Fruit fly (Drosophila melanogaster) whole organism, embryonic: Measurements from ENCODE around the gene Glut4EF.
A peak's percentile ranks its signal among the peaks of the same experiment; 100 is the strongest.

Experiments
- Antp ChIP-seq: fragments of 200-800 bp; sonication (Bioruptor generic); optimal IDR thresholded peaks from 3 replicates; lab custom pipeline; 2016; ENCODE audit warnings: missing biosample characterization, missing genetic modification characterization
- CG10209 ChIP-seq: fragments of 200-800 bp; sonication (Bioruptor generic); optimal IDR thresholded peaks from 3 replicates; lab custom pipeline; 2017; ENCODE audit warnings: missing biosample characterization, mild to moderate bottlenecking, missing genetic modification characterization, missing genetic modification reagents
- CG10274 ChIP-seq: fragments of 200-800 bp; sonication (Bioruptor generic); optimal IDR thresholded peaks from 3 replicates; lab custom pipeline; 2017; ENCODE audit warnings: missing biosample characterization, mild to moderate bottlenecking, missing genetic modification characterization
- CG10366 ChIP-seq: fragments of 200-800 bp; sonication (Bioruptor generic); IDR thresholded peaks from 2 replicates; pipeline ENCODE4 v1.3.6; 2022; ENCODE audit warnings: missing biosample characterization, missing genetic modification characterization
- CG10565 ChIP-seq: fragments of 200-800 bp; sonication (Bioruptor generic); optimal IDR thresholded peaks from 3 replicates; lab custom pipeline; 2016; ENCODE audit warnings: missing biosample characterization, mild to moderate bottlenecking, missing genetic modification characterization
- CG10979 ChIP-seq: fragments of 200-800 bp; sonication (Bioruptor generic); optimal IDR thresholded peaks from 2 replicates; lab custom pipeline; 2018; ENCODE audit warnings: missing biosample characterization, mild to moderate bottlenecking, missing genetic modification characterization, moderate library complexity
- CG13624 ChIP-seq: fragments of 200-800 bp; sonication (Bioruptor generic); optimal IDR thresholded peaks from 2 replicates; lab custom pipeline; 2016; ENCODE audit warnings: missing biosample characterization, missing genetic modification characterization
- CG13775 ChIP-seq: fragments of 200-800 bp; sonication (Bioruptor generic); optimal IDR thresholded peaks from 3 replicates; lab custom pipeline; 2017; ENCODE audit warnings: missing biosample characterization, mild to moderate bottlenecking, missing genetic modification characterization
- CG14667 ChIP-seq: fragments of 200-800 bp; sonication (Bioruptor generic); IDR thresholded peaks from 2 replicates; pipeline ENCODE4 v1.3.6; 2022; ENCODE audit warnings: missing biosample characterization, missing genetic modification characterization
- CG14965 ChIP-seq: fragments of 200-800 bp; sonication (Bioruptor generic); optimal IDR thresholded peaks from 2 replicates; lab custom pipeline; 2016; ENCODE audit warnings: missing biosample characterization, missing genetic modification characterization, borderline replicate concordance
- CG34224 ChIP-seq: fragments of 200-800 bp; sonication (Bioruptor generic); IDR thresholded peaks from 3 replicates; pipeline ENCODE4 v1.3.6; 2022; ENCODE audit warnings: missing biosample characterization, missing genetic modification characterization; ENCODE audit not compliant: partially characterized antibody
- CG4404 ChIP-seq: fragments of 200-800 bp; sonication (Bioruptor generic); IDR thresholded peaks from 2 replicates; pipeline ENCODE4 v1.3.6; 2022; ENCODE audit warnings: missing biosample characterization, missing genetic modification characterization
- CG7556 ChIP-seq: fragments of 200-800 bp; sonication (Bioruptor generic); optimal IDR thresholded peaks from 2 replicates; lab custom pipeline; 2017; ENCODE audit warnings: missing biosample characterization, mild to moderate bottlenecking, missing genetic modification characterization
- CG7786 ChIP-seq: fragments of 200-800 bp; sonication (Bioruptor generic); optimal IDR thresholded peaks from 2 replicates; lab custom pipeline; 2016; ENCODE audit warnings: missing biosample characterization, missing genetic modification characterization
- CG9817 ChIP-seq: fragments of 200-800 bp; sonication (Bioruptor generic); optimal IDR thresholded peaks from 2 replicates; lab custom pipeline; 2018; ENCODE audit warnings: missing biosample characterization, mild to moderate bottlenecking, missing genetic modification characterization, moderate library complexity
- Camta ChIP-seq: fragments of 200-800 bp; sonication (Bioruptor generic); optimal IDR thresholded peaks from 2 replicates; lab custom pipeline; 2016; ENCODE audit warnings: missing biosample characterization, missing genetic modification characterization
- Dfd ChIP-seq, 2 experiments: fragments of >200 bp; optimal IDR thresholded peaks; 2 replicates each; lab custom pipeline; 2017; ENCODE audit warnings: missing biosample characterization in 2 of 2, missing genetic modification characterization in 2 of 2
- Ets97D ChIP-seq: fragments of 200-800 bp; sonication (Bioruptor generic); optimal IDR thresholded peaks from 3 replicates; lab custom pipeline; 2016; ENCODE audit warnings: missing biosample characterization, missing genetic modification characterization
- Fer1 ChIP-seq: fragments of 200-800 bp; sonication (Bioruptor generic); optimal IDR thresholded peaks from 2 replicates; lab custom pipeline; 2017; ENCODE audit warnings: missing biosample characterization, mild to moderate bottlenecking, missing genetic modification characterization
- Fer3 ChIP-seq: fragments of 200-800 bp; sonication (Bioruptor generic); optimal IDR thresholded peaks from 2 replicates; lab custom pipeline; 2018; ENCODE audit warnings: missing biosample characterization, mild to moderate bottlenecking, missing genetic modification characterization, moderate library complexity
- Hmr ChIP-seq: fragments of 200-800 bp; sonication (Bioruptor generic); optimal IDR thresholded peaks from 3 replicates; lab custom pipeline; 2017; ENCODE audit warnings: mild to moderate bottlenecking, missing biosample characterization, missing genetic modification reagents, missing genetic modification characterization
- Hr3 ChIP-seq: fragments of 200-800 bp; sonication (Bioruptor generic); optimal IDR thresholded peaks from 3 replicates; lab custom pipeline; 2016; ENCODE audit warnings: missing biosample characterization, missing genetic modification characterization
- MESR4 ChIP-seq: fragments of 200-800 bp; sonication (Bioruptor generic); optimal IDR thresholded peaks from 2 replicates; lab custom pipeline; 2018; ENCODE audit warnings: missing biosample characterization, mild to moderate bottlenecking, missing genetic modification characterization, moderate library complexity
- Mad ChIP-seq: fragments of 200-800 bp; sonication (Bioruptor generic); optimal IDR thresholded peaks from 2 replicates; lab custom pipeline; 2016; ENCODE audit warnings: missing biosample characterization, missing genetic modification characterization
- Mrtf ChIP-seq: fragments of 200-800 bp; sonication (Bioruptor generic); IDR thresholded peaks from 3 replicates; pipeline ENCODE4 v1.3.6; 2022; ENCODE audit warnings: missing biosample characterization, missing genetic modification characterization
- Neu2 ChIP-seq: fragments of 200-800 bp; sonication (Bioruptor generic); optimal IDR thresholded peaks from 3 replicates; lab custom pipeline; 2016; ENCODE audit warnings: missing biosample characterization, missing genetic modification characterization, borderline replicate concordance
- Nf-YC ChIP-seq: fragments of 200-800 bp; optimal IDR thresholded peaks from 3 replicates; lab custom pipeline; 2019; ENCODE audit warnings: missing biosample characterization, mild to moderate bottlenecking, missing genetic modification characterization, moderate library complexity
- Poxn ChIP-seq: fragments of 200-800 bp; sonication (Bioruptor generic); IDR thresholded peaks from 2 replicates; pipeline ENCODE4 v1.3.6; 2022; ENCODE audit warnings: missing biosample characterization, missing genetic modification characterization
- Side ChIP-seq: fragments of 200-800 bp; sonication (Bioruptor generic); optimal IDR thresholded peaks from 2 replicates; lab custom pipeline; 2016; ENCODE audit warnings: missing biosample characterization, missing genetic modification characterization
- Sin3A ChIP-seq: fragments of >200 bp; optimal IDR thresholded peaks from 2 replicates; lab custom pipeline; 2018
- Trl ChIP-seq, 3 experiments: fragments of >200 bp in 2 of 3; fragments of 200-800 bp in 1 of 3; sonication (Bioruptor generic) in 1 of 3; optimal IDR thresholded peaks; 2 replicates in 1 of 3; 3 replicates in 2 of 3; lab custom pipeline; 2016 to 2017; ENCODE audit warnings: missing biosample characterization in 1 of 3, missing genetic modification characterization in 1 of 3
- chinmo ChIP-seq: fragments of 200-800 bp; sonication (Bioruptor generic); IDR thresholded peaks from 4 replicates; pipeline ENCODE4 v1.3.6; 2022; ENCODE audit warnings: missing biosample characterization, missing genetic modification characterization; ENCODE audit not compliant: partially characterized antibody
- dpn ChIP-seq, 2 experiments: fragments of 200-800 bp; sonication (Bioruptor generic); optimal IDR thresholded peaks; 3 replicates each; lab custom pipeline; 2016; ENCODE audit warnings: missing biosample characterization in 2 of 2, missing genetic modification characterization in 2 of 2
- ewg ChIP-seq: fragments of 200-800 bp; sonication (Bioruptor generic); optimal IDR thresholded peaks from 3 replicates; lab custom pipeline; 2017; ENCODE audit warnings: mild to moderate bottlenecking, missing biosample characterization, missing genetic modification reagents, missing genetic modification characterization
- hbn ChIP-seq: fragments of 200-800 bp; sonication (Bioruptor generic); IDR thresholded peaks from 2 replicates; pipeline ENCODE4 v1.3.6; 2022; ENCODE audit warnings: missing biosample characterization, missing genetic modification characterization; ENCODE audit not compliant: partially characterized antibody
- ind ChIP-seq: fragments of 200-800 bp; sonication (Bioruptor generic); optimal IDR thresholded peaks from 3 replicates; lab custom pipeline; 2016; ENCODE audit warnings: missing biosample characterization, missing genetic modification characterization
- inv ChIP-seq: fragments of 200-800 bp; sonication (Bioruptor generic); IDR thresholded peaks from 2 replicates; pipeline ENCODE4 v1.3.6; 2022; ENCODE audit warnings: missing biosample characterization, missing genetic modification characterization; ENCODE audit not compliant: partially characterized antibody
- klu ChIP-seq: fragments of 200-800 bp; sonication (Bioruptor generic); IDR thresholded peaks from 2 replicates; pipeline ENCODE4 v1.3.6; 2022; ENCODE audit warnings: missing biosample characterization, missing genetic modification characterization
- knrl ChIP-seq: fragments of 200-800 bp; sonication (Bioruptor generic); IDR thresholded peaks from 3 replicates; pipeline ENCODE4 v1.3.6; 2022; ENCODE audit warnings: missing biosample characterization, missing genetic modification characterization; ENCODE audit not compliant: partially characterized antibody
- maf-S ChIP-seq: fragments of 200-800 bp; sonication (Bioruptor generic); optimal IDR thresholded peaks from 2 replicates; lab custom pipeline; 2016; ENCODE audit warnings: missing biosample characterization, missing genetic modification characterization
- mam ChIP-seq: fragments of 200-800 bp; sonication (Bioruptor generic); optimal IDR thresholded peaks from 3 replicates; lab custom pipeline; 2016; ENCODE audit warnings: missing biosample characterization, missing genetic modification characterization
- nmo ChIP-seq: fragments of 200-800 bp; sonication (Bioruptor generic); optimal IDR thresholded peaks from 2 replicates; lab custom pipeline; 2018; ENCODE audit warnings: missing biosample characterization, mild to moderate bottlenecking, missing genetic modification characterization, moderate library complexity
- sens ChIP-seq: fragments of 200-800 bp; sonication (Bioruptor generic); peaks from one replicate; lab custom pipeline; 2016; ENCODE audit warnings: missing biosample characterization, missing genetic modification characterization
- sqz ChIP-seq: fragments of 200-800 bp; sonication (Bioruptor generic); optimal IDR thresholded peaks from 3 replicates; lab custom pipeline; 2018; ENCODE audit warnings: missing biosample characterization, mild to moderate bottlenecking, missing genetic modification characterization
- tap ChIP-seq: fragments of 200-800 bp; optimal IDR thresholded peaks from 3 replicates; lab custom pipeline; 2019; ENCODE audit warnings: missing biosample characterization, mild to moderate bottlenecking, missing genetic modification characterization, moderate library complexity
- zen ChIP-seq: fragments of 200-800 bp; sonication (Bioruptor generic); optimal IDR thresholded peaks from 3 replicates; lab custom pipeline; 2018; ENCODE audit warnings: missing biosample characterization, mild to moderate bottlenecking, missing genetic modification characterization, moderate library complexity
- zfh1 ChIP-seq: fragments of 200-800 bp; sonication (Bioruptor generic); IDR thresholded peaks from 3 replicates; pipeline ENCODE4 v1.3.6; 2022; ENCODE audit warnings: missing biosample characterization, missing genetic modification characterization

Glut4EF gene

dm6 chr3R:9985585-9986393, 111.3 kb downstream of the Glut4EF start, which contains the start of gene Art4 (continued):
- peak; percentile 46 for TF ChIP-seq mam
- TF ChIP-seq CG13775 (GFP tag; lab: Kevin White, UChicago) = peak; percentile 30
- no peak; the same call in 1 of the 2 replicates for TF ChIP-seq CG4404 (GFP tag; lab: Robert Waterston, UW)
- TF ChIP-seq zen (tag; lab: Kevin White, UChicago) = peak; percentile 51
- peak; percentile 15; the same call in 1 of the 3 replicates for TF ChIP-seq zfh1 (GFP tag; lab: Robert Waterston, UW)
- peak; percentile 90 for TF ChIP-seq Sin3A
- peak; percentile 10 for TF ChIP-seq CG10979 (tag; lab: Kevin White, UChicago)
- 0 out of 4 replicates have a peak, but pooled peaks have one; percentile 54 for TF ChIP-seq chinmo (GFP tag; lab: Robert Waterston, UW)
- TF ChIP-seq Nf-YC (tag; lab: Kevin White, UChicago) = peak; percentile 47
- peak; percentile 34 for TF ChIP-seq CG7786 (GFP tag; lab: Kevin White, UChicago)
- no peak for TF ChIP-seq Side (GFP tag; lab: Kevin White, UChicago)
- peak; percentile 38 for TF ChIP-seq ind (GFP tag; lab: Kevin White, UChicago)
- no peak for TF ChIP-seq CG10274 (GFP tag; lab: Kevin White, UChicago)
- TF ChIP-seq sens (GFP tag; lab: Kevin White, UChicago) = peak; percentile 86
- peak; percentile 49; the same call in 1 of the 3 replicates for TF ChIP-seq CG34224
- TF ChIP-seq nmo (GFP tag; lab: Kevin White, UChicago) = peak; percentile 53
- TF ChIP-seq sqz (GFP tag; lab: Kevin White, UChicago) = peak; percentile 70
- TF ChIP-seq Mrtf (GFP tag; lab: Robert Waterston, UW) = no peak
- no peak for TF ChIP-seq Fer1 (GFP tag; lab: Kevin White, UChicago)
- peak; percentile 73 for TF ChIP-seq Hmr (GFP tag; lab: Kevin White, UChicago)
- TF ChIP-seq MESR4 (GFP tag; lab: Kevin White, UChicago) = peak; percentile 65
- TF ChIP-seq knrl (GFP tag; lab: Robert Waterston, UW) = peak; percentile 80
- peak; percentile 22 for TF ChIP-seq Mad (GFP tag; lab: Kevin White, UChicago)
- TF ChIP-seq CG9817 (tag; lab: Kevin White, UChicago) = peak; percentile 37
- no peak for TF ChIP-seq CG14667
- peak; percentile 24 for TF ChIP-seq CG7556 (GFP tag; lab: Kevin White, UChicago)
- peak in 1 of 2 experiments; percentile 21 for TF ChIP-seq dpn (GFP tag; optimal IDR thresholded peaks at IDR 0.05; lab: Kevin White, UChicago)
- no peak for TF ChIP-seq Poxn (GFP tag; lab: Robert Waterston, UW)
- TF ChIP-seq Antp (GFP tag; lab: Kevin White, UChicago) = peak; percentile 28
- TF ChIP-seq inv (GFP tag; lab: Robert Waterston, UW) = peak; percentile 57; the same call in 1 of the 2 replicates
- peak; percentile 53; the same call in 1 of the 2 replicates for TF ChIP-seq hbn
- TF ChIP-seq CG10366 (GFP tag; lab: Robert Waterston, UW) = peak; percentile 26; the same call in 1 of the 2 replicates
- TF ChIP-seq CG10209 (GFP tag; lab: Kevin White, UChicago) = no peak
- TF ChIP-seq maf-S (GFP tag; lab: Kevin White, UChicago) = no peak
- TF ChIP-seq Ets97D (GFP tag; lab: Kevin White, UChicago) = peak; percentile 36
- no peak for TF ChIP-seq CG10565
- TF ChIP-seq CG13624 = peak; percentile 64
- no peak for TF ChIP-seq CG14965 (GFP tag; lab: Kevin White, UChicago)
- TF ChIP-seq Camta (GFP tag; lab: Kevin White, UChicago) = peak; percentile 5
- TF ChIP-seq tap (tag; lab: Kevin White, UChicago) = no peak
- TF ChIP-seq Neu2 (GFP tag; lab: Kevin White, UChicago) = no peak
- peak; percentile 46; the same call in 1 of the 2 replicates for TF ChIP-seq klu
- TF ChIP-seq Trl (optimal IDR thresholded peaks at IDR 0.05; lab: Kevin White, UChicago) = no peak
- peak; percentile 46 for TF ChIP-seq Trl (GFP tag; optimal IDR thresholded peaks at IDR 0.05; lab: Kevin White, UChicago)
- peak in 1 of 2 experiments; percentile 61 for TF ChIP-seq Dfd (GFP tag; optimal IDR thresholded peaks at IDR 0.05; lab: Kevin White, UChicago)
- TF ChIP-seq Hr3 = peak; percentile 19
- TF ChIP-seq ewg (GFP tag; lab: Kevin White, UChicago) = peak; percentile 10
- no peak for TF ChIP-seq Fer3 (tag; lab: Kevin White, UChicago)
